Fruit fly (Drosophila melanogaster): ENCODE results near the gene CG43400.

dm6 chr2L:8506729-8507128 is 16.2 kb downstream of the CG43400 start, which contains the start of gene Dh31:
- no peak for TF ChIP-seq CG15710 (tag; optimal IDR thresholded peaks at IDR 0.05)
- TF ChIP-seq CG10348 (GFP tag; IDR thresholded peaks at IDR 0.05) = no peak
- no peak for TF ChIP-seq CG8301 (tag; optimal IDR thresholded peaks at IDR 0.05)
- TF ChIP-seq CG8159 (tag; optimal IDR thresholded peaks at IDR 0.05) = no peak
- TF ChIP-seq Ets98B (GFP tag; IDR thresholded peaks at IDR 0.05) = no peak
- no peak for TF ChIP-seq rn (GFP tag; IDR thresholded peaks at IDR 0.05)
- TF ChIP-seq D1 (tag; optimal IDR thresholded peaks at IDR 0.05) = no peak

Data from whole organism, pupa.